Worm (Caenorhabditis elegans): Measurements from ENCODE around the gene C29A12.22.

The C29A12.22 gene

ce11 chrV:10854197-10854596, 42.3 kb downstream of the C29A12.22 start:
- no peak for TF ChIP-seq tbx-37 (GFP tag; conservative IDR thresholded peaks at IDR 0.05)
- TF ChIP-seq hmbx-1 (tag; optimal IDR thresholded peaks at IDR 0.05) = no peak
- TF ChIP-seq flt-1 (GFP tag; IDR thresholded peaks at IDR 0.05) = no peak
- no peak for TF ChIP-seq ceh-36 (tag; optimal IDR thresholded peaks at IDR 0.05)
- no peak for TF ChIP-seq hnd-1 (tag; optimal IDR thresholded peaks at IDR 0.05)
- TF ChIP-seq tra-4 (tag; optimal IDR thresholded peaks at IDR 0.05) = no peak
- TF ChIP-seq aly-1 (tag; optimal IDR thresholded peaks at IDR 0.05) = no peak
- no peak for TF ChIP-seq pes-1 (GFP tag; IDR thresholded peaks at IDR 0.05)
- no peak for TF ChIP-seq ets-7 (tag; optimal IDR thresholded peaks at IDR 0.05)
- TF ChIP-seq B0310.2 (tag; optimal IDR thresholded peaks at IDR 0.05) = no peak
- no peak for TF ChIP-seq scrt-1 (GFP tag; IDR thresholded peaks at IDR 0.05)
- no peak for TF ChIP-seq ceh-13 (GFP tag; optimal IDR thresholded peaks at IDR 0.05)
- no peak for TF ChIP-seq F13C5.2 (tag; optimal IDR thresholded peaks at IDR 0.05)
- no peak for TF ChIP-seq tbx-11 (GFP tag; IDR thresholded peaks at IDR 0.05)
- no peak for TF ChIP-seq sea-1 (GFP tag; conservative IDR thresholded peaks at IDR 0.05)
- no peak for TF ChIP-seq ama-1 (optimal IDR thresholded peaks at IDR 0.05)

DNA sequence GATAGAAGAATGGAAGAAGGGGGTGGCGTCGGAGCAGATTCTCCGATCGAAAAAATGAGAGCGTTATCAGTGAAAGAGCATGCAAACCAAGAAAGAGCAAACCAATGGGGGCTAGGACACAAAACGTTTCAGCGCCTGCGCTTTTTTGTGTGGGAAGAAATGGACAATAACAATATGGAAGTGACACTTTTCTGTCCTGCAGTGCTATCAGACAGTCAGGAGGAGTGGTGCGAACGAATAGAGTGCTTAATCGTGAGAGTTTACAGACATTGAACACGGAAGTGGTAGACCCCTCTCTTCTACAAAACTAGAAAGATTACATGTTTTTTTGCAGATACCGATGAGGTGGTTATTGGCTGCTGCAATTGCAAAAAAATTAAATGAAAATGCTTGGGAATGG, 43.5 kb downstream of the C29A12.22 start:
- TF ChIP-seq ama-1 (optimal IDR thresholded peaks at IDR 0.05) (no peak), tra-4 (tag; optimal IDR thresholded peaks at IDR 0.05) (no peak), ceh-36 (tag; optimal IDR thresholded peaks at IDR 0.05) (no peak), tbx-37 (GFP tag; conservative IDR thresholded peaks at IDR 0.05) (no peak), tbx-11 (GFP tag; IDR thresholded peaks at IDR 0.05) (no peak)

DNA sequence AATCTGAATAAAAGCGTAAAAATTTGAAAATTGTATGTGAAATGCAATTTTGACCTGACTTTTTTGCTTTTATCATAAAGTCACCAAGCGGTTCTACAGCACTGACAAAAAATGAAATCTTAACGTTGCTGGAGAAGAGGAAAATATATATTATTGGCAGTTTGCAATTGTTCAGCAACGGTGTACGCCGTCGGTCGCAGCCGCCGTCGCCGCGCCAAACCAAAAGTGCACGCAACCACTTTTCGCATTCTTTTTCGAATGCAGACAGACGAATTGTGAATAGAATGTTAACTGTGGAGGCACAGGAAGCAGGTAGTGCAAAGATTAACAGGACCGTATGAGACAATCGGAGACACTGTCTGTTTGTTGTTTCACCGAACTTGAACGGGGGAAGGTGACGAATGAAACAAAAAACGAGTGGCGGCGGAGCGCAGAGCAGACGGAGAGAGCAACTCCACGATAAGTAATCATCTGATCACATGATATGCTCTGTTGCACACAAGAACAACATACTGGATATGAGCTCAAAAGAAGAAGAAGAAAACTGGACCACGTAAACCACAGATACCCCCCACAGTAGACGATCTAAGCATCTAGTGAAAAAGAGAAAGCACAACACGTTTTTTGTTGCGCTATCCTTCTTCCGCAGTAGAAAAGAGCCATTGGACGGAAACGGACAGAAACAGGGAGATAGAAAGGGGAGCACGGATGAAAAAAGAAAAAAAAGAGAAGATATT, 45.2 kb downstream of the C29A12.22 start:
- TF ChIP-seq hmg-4 (GFP tag; optimal IDR thresholded peaks at IDR 0.05) (no peak), hmbx-1 (tag; optimal IDR thresholded peaks at IDR 0.05) (no peak), sea-1 (GFP tag; conservative IDR thresholded peaks at IDR 0.05) (no peak), hnd-1 (tag; optimal IDR thresholded peaks at IDR 0.05) (no peak), tbx-11 (GFP tag; IDR thresholded peaks at IDR 0.05) (no peak), ceh-13 (GFP tag; optimal IDR thresholded peaks at IDR 0.05) (no peak), ama-1 (optimal IDR thresholded peaks at IDR 0.05) (no peak), flt-1 (GFP tag; IDR thresholded peaks at IDR 0.05) (no peak), pes-1 (GFP tag; IDR thresholded peaks at IDR 0.05) (no peak), scrt-1 (GFP tag; IDR thresholded peaks at IDR 0.05) (no peak), ceh-36 (tag; optimal IDR thresholded peaks at IDR 0.05) (no peak), B0310.2 (tag; optimal IDR thresholded peaks at IDR 0.05) (no peak), ets-7 (tag; optimal IDR thresholded peaks at IDR 0.05) (no peak), tbx-37 (GFP tag; conservative IDR thresholded peaks at IDR 0.05) (no peak), F13C5.2 (tag; optimal IDR thresholded peaks at IDR 0.05) (no peak), tra-4 (tag; optimal IDR thresholded peaks at IDR 0.05) (no peak), aly-1 (tag; optimal IDR thresholded peaks at IDR 0.05) (no peak)

DNA sequence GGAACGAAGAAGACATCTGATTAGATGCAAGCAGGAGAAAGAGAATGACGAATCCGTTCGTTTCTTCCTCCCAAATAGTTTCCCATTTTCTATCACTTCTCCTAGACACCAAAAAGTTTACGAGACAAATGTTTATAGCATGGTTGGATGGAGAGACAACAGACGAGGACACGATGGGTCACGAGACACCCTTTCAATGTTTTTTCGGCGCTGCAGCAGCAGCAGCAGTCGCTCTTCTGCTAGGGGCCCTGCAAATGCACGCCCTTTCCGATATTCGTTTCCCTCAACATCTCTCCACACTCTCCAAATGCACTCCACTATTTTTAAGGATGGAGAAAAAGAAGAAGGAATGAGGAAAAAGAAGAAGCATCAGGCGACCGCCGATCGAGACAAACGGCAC, 46.5 kb downstream of the C29A12.22 start:
- TF ChIP-seq pes-1 (GFP tag; IDR thresholded peaks at IDR 0.05) (no peak), hmg-4 (GFP tag; optimal IDR thresholded peaks at IDR 0.05) (peak; percentile 37), B0310.2 (tag; optimal IDR thresholded peaks at IDR 0.05) (no peak)

DNA sequence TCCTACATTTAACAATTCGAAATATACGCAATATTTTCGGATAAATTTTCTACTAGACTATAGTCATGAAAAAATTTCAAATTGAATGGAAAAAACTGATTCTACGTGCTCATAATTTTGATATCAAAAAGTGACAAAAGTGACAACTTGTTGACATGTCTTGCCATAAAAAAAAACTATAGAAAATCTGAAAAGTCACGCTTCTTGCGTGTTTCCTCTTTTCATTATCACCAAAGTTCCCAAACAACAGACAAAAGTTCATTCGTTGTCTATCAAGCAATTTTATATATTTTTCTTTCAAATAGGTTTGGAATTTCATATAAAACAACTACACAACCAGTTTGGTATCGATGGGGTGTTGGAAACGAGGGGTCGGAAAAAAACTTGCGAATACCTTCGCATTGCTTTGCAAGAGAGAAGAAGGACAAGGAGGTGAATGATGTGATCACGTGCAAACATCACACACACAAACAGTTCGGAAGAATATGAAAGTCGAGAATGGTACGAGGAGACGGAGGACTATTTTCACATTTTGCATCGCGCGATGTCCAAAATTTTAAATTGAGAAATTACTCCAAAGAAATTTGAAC, 47.3 kb downstream of the C29A12.22 start:
- TF ChIP-seq ceh-36 (tag; optimal IDR thresholded peaks at IDR 0.05) (no peak), ceh-13 (GFP tag; optimal IDR thresholded peaks at IDR 0.05) (no peak), sea-1 (GFP tag; conservative IDR thresholded peaks at IDR 0.05) (no peak), ets-7 (tag; optimal IDR thresholded peaks at IDR 0.05) (no peak), hnd-1 (tag; optimal IDR thresholded peaks at IDR 0.05) (no peak), aly-1 (tag; optimal IDR thresholded peaks at IDR 0.05) (no peak), flt-1 (GFP tag; IDR thresholded peaks at IDR 0.05) (no peak), B0310.2 (tag; optimal IDR thresholded peaks at IDR 0.05) (no peak), ama-1 (optimal IDR thresholded peaks at IDR 0.05) (no peak), tbx-37 (GFP tag; conservative IDR thresholded peaks at IDR 0.05) (no peak), F13C5.2 (tag; optimal IDR thresholded peaks at IDR 0.05) (no peak), hmg-4 (GFP tag; optimal IDR thresholded peaks at IDR 0.05) (no peak), hmbx-1 (tag; optimal IDR thresholded peaks at IDR 0.05) (no peak), pes-1 (GFP tag; IDR thresholded peaks at IDR 0.05) (no peak), tbx-11 (GFP tag; IDR thresholded peaks at IDR 0.05) (no peak), scrt-1 (GFP tag; IDR thresholded peaks at IDR 0.05) (no peak), tra-4 (tag; optimal IDR thresholded peaks at IDR 0.05) (no peak)

- TF ChIP-seq tbx-11 (GFP tag; IDR thresholded peaks at IDR 0.05) (no peak), scrt-1 (GFP tag; IDR thresholded peaks at IDR 0.05) (no peak), hmbx-1 (tag; optimal IDR thresholded peaks at IDR 0.05) (no peak), hnd-1 (tag; optimal IDR thresholded peaks at IDR 0.05) (no peak), B0310.2 (tag; optimal IDR thresholded peaks at IDR 0.05) (no peak), aly-1 (tag; optimal IDR thresholded peaks at IDR 0.05) (no peak), F13C5.2 (tag; optimal IDR thresholded peaks at IDR 0.05) (no peak), pes-1 (GFP tag; IDR thresholded peaks at IDR 0.05) (no peak), tra-4 (tag; optimal IDR thresholded peaks at IDR 0.05) (no peak), ceh-36 (tag; optimal IDR thresholded peaks at IDR 0.05) (no peak), ceh-13 (GFP tag; optimal IDR thresholded peaks at IDR 0.05) (no peak), tbx-37 (GFP tag; conservative IDR thresholded peaks at IDR 0.05) (no peak), ets-7 (tag; optimal IDR thresholded peaks at IDR 0.05) (no peak), flt-1 (GFP tag; IDR thresholded peaks at IDR 0.05) (no peak), hmg-4 (GFP tag; optimal IDR thresholded peaks at IDR 0.05) (no peak), ama-1 (optimal IDR thresholded peaks at IDR 0.05) (no peak), sea-1 (GFP tag; conservative IDR thresholded peaks at IDR 0.05) (no peak)
Measured at ce11 chrV:10859775-10860174, 47.9 kb downstream of the C29A12.22 start.

ce11 chrV:10860526-10861037, 48.7 kb downstream of the C29A12.22 start:
- no peak for TF ChIP-seq tbx-11 (GFP tag; IDR thresholded peaks at IDR 0.05)
- no peak for TF ChIP-seq hnd-1 (tag; optimal IDR thresholded peaks at IDR 0.05)
- no peak for TF ChIP-seq aly-1 (tag; optimal IDR thresholded peaks at IDR 0.05)
- TF ChIP-seq ceh-36 (tag; optimal IDR thresholded peaks at IDR 0.05) = no peak
- no peak for TF ChIP-seq sea-1 (GFP tag; conservative IDR thresholded peaks at IDR 0.05)
- TF ChIP-seq pes-1 (GFP tag; IDR thresholded peaks at IDR 0.05) = no peak
- no peak for TF ChIP-seq ceh-13 (GFP tag; optimal IDR thresholded peaks at IDR 0.05)
- TF ChIP-seq hmg-4 (GFP tag; optimal IDR thresholded peaks at IDR 0.05) = no peak
- TF ChIP-seq scrt-1 (GFP tag; IDR thresholded peaks at IDR 0.05) = no peak
- TF ChIP-seq tbx-37 (GFP tag; conservative IDR thresholded peaks at IDR 0.05) = no peak
- no peak for TF ChIP-seq F13C5.2 (tag; optimal IDR thresholded peaks at IDR 0.05)
- no peak for TF ChIP-seq ets-7 (tag; optimal IDR thresholded peaks at IDR 0.05)
- no peak for TF ChIP-seq tra-4 (tag; optimal IDR thresholded peaks at IDR 0.05)
- TF ChIP-seq B0310.2 (tag; optimal IDR thresholded peaks at IDR 0.05) = no peak
- TF ChIP-seq flt-1 (GFP tag; IDR thresholded peaks at IDR 0.05) = no peak
